Fruit fly (Drosophila melanogaster) whole organism, embryonic: Measurements from ENCODE around the gene CG3764.
A peak's percentile ranks its signal among the peaks of the same experiment; 100 is the strongest.

Source experiments
- Abd-B ChIP-seq: fragments of 200-800 bp; sonication (Bioruptor generic); optimal IDR thresholded peaks from 2 replicates; lab custom pipeline; 2018; ENCODE audit warnings: missing biosample characterization, mild to moderate bottlenecking, missing genetic modification characterization, moderate library complexity
- Ada2b ChIP-seq: fragments of 200-800 bp; sonication (Bioruptor generic); IDR thresholded peaks from 2 replicates; pipeline ENCODE4 v1.3.6; 2022; ENCODE audit warnings: missing biosample characterization, missing genetic modification characterization
- BEAF-32 ChIP-seq: fragments of 200-800 bp; sonication (Bioruptor generic); optimal IDR thresholded peaks from 3 replicates; lab custom pipeline; 2017; ENCODE audit warnings: missing biosample characterization, missing genetic modification characterization, mild to moderate bottlenecking, moderate library complexity, missing genetic modification reagents
- CG1024 ChIP-seq: fragments of 200-800 bp; sonication (Bioruptor generic); IDR thresholded peaks from 2 replicates; pipeline ENCODE4 v1.3.6; 2022; ENCODE audit warnings: missing biosample characterization, missing genetic modification characterization
- CG12104 ChIP-seq: fragments of 200-800 bp; sonication (Bioruptor generic); optimal IDR thresholded peaks from 3 replicates; lab custom pipeline; 2016; ENCODE audit warnings: missing biosample characterization, missing genetic modification characterization
- CG12659 ChIP-seq: fragments of 200-800 bp; sonication (Bioruptor generic); optimal IDR thresholded peaks from 3 replicates; lab custom pipeline; 2017; ENCODE audit warnings: mild to moderate bottlenecking, missing biosample characterization, missing genetic modification reagents, missing genetic modification characterization
- CG15073 ChIP-seq: fragments of 200-800 bp; sonication (Bioruptor generic); optimal IDR thresholded peaks from 2 replicates; lab custom pipeline; 2016; ENCODE audit warnings: missing biosample characterization, missing genetic modification characterization
- CG15269 ChIP-seq: fragments of 200-800 bp; sonication (Bioruptor generic); optimal IDR thresholded peaks from 2 replicates; lab custom pipeline; 2018; ENCODE audit warnings: missing biosample characterization, mild to moderate bottlenecking, missing genetic modification characterization, moderate library complexity
- CG1529 ChIP-seq: fragments of 200-800 bp; sonication (Bioruptor generic); optimal IDR thresholded peaks from 3 replicates; lab custom pipeline; 2018; ENCODE audit warnings: missing biosample characterization, missing genetic modification characterization
- CG15514 ChIP-seq: fragments of 200-800 bp; sonication (Bioruptor generic); optimal IDR thresholded peaks from 3 replicates; lab custom pipeline; 2017; ENCODE audit warnings: missing biosample characterization, missing genetic modification characterization, mild to moderate bottlenecking, moderate library complexity, missing genetic modification reagents
- CG1792 ChIP-seq: fragments of 200-800 bp; sonication (Bioruptor generic); optimal IDR thresholded peaks from 2 replicates; lab custom pipeline; 2016; ENCODE audit warnings: missing biosample characterization, missing genetic modification characterization
- CG2889 ChIP-seq: fragments of 200-800 bp; sonication (Bioruptor generic); IDR thresholded peaks from 3 replicates; pipeline ENCODE4 v1.3.6; 2022; ENCODE audit warnings: missing biosample characterization, missing genetic modification characterization
- CG42726 ChIP-seq: fragments of 200-800 bp; sonication (Bioruptor generic); IDR thresholded peaks from 2 replicates; pipeline ENCODE4 v1.3.6; 2022; ENCODE audit warnings: missing biosample characterization, missing genetic modification characterization; ENCODE audit not compliant: partially characterized antibody
- CG4282 ChIP-seq: fragments of 200-800 bp; sonication (Bioruptor generic); optimal IDR thresholded peaks from 2 replicates; lab custom pipeline; 2016; ENCODE audit warnings: missing biosample characterization, missing genetic modification characterization
- CG4328 ChIP-seq: fragments of 200-800 bp; sonication (Bioruptor generic); optimal IDR thresholded peaks from 3 replicates; lab custom pipeline; 2017; ENCODE audit warnings: missing biosample characterization, missing genetic modification reagents, missing genetic modification characterization
- CG4707 ChIP-seq: fragments of 200-800 bp; sonication (Bioruptor generic); optimal IDR thresholded peaks from 2 replicates; lab custom pipeline; 2018; ENCODE audit warnings: missing biosample characterization, mild to moderate bottlenecking, missing genetic modification characterization, moderate library complexity
- CG6689 ChIP-seq: fragments of 200-800 bp; sonication (Bioruptor generic); IDR thresholded peaks from 2 replicates; pipeline ENCODE4 v1.3.6; 2022; ENCODE audit warnings: missing biosample characterization, missing genetic modification characterization
- CG6854 ChIP-seq: fragments of 200-800 bp; sonication (Bioruptor generic); optimal IDR thresholded peaks from 3 replicates; lab custom pipeline; 2017; ENCODE audit warnings: missing biosample characterization, mild to moderate bottlenecking, missing genetic modification characterization
- CG7271 ChIP-seq: fragments of 200-800 bp; sonication (Bioruptor generic); optimal IDR thresholded peaks from 2 replicates; lab custom pipeline; 2018; ENCODE audit warnings: missing biosample characterization, mild to moderate bottlenecking, missing genetic modification characterization, moderate library complexity
- CG8924 ChIP-seq: fragments of 200-800 bp; optimal IDR thresholded peaks from 3 replicates; lab custom pipeline; 2019; ENCODE audit warnings: missing biosample characterization, mild to moderate bottlenecking, missing genetic modification characterization, moderate library complexity
- Dbx ChIP-seq: fragments of 200-800 bp; sonication (Bioruptor generic); IDR thresholded peaks from 3 replicates; pipeline ENCODE4 v1.3.6; 2022; ENCODE audit warnings: missing biosample characterization, missing genetic modification characterization
- Doc3 ChIP-seq: fragments of 200-800 bp; sonication (Bioruptor generic); IDR thresholded peaks from 3 replicates; pipeline ENCODE4 v1.3.6; 2022; ENCODE audit warnings: missing biosample characterization, missing genetic modification characterization; ENCODE audit not compliant: partially characterized antibody
- GATAe ChIP-seq: fragments of 200-800 bp; sonication (Bioruptor generic); conservative IDR thresholded peaks from 2 replicates; pipeline ENCODE4 v1.3.6; 2022; ENCODE audit warnings: missing biosample characterization, missing genetic modification characterization
- H15 ChIP-seq: fragments of 200-800 bp; sonication (Bioruptor generic); IDR thresholded peaks from 3 replicates; pipeline ENCODE4 v1.3.6; 2022; ENCODE audit warnings: missing biosample characterization, missing genetic modification characterization
- HmgD ChIP-seq: fragments of 200-800 bp; sonication (Bioruptor generic); optimal IDR thresholded peaks from 3 replicates; lab custom pipeline; 2016; ENCODE audit warnings: missing biosample characterization, missing genetic modification characterization
- Hr3 ChIP-seq: fragments of 200-800 bp; sonication (Bioruptor generic); optimal IDR thresholded peaks from 3 replicates; lab custom pipeline; 2016; ENCODE audit warnings: missing biosample characterization, missing genetic modification characterization
- Jarid2 ChIP-seq: fragments of 200-800 bp; sonication (Bioruptor generic); optimal IDR thresholded peaks from 3 replicates; lab custom pipeline; 2017; ENCODE audit warnings: mild to moderate bottlenecking, missing biosample characterization, missing genetic modification reagents, missing genetic modification characterization
- Pdp1 ChIP-seq, 2 experiments: fragments of 200-800 bp; sonication (Bioruptor generic); optimal IDR thresholded peaks; 3 replicates each; lab custom pipeline; 2016; ENCODE audit warnings: missing biosample characterization in 2 of 2, missing genetic modification characterization in 2 of 2, mild to moderate bottlenecking in 1 of 2, moderate library complexity in 1 of 2
- Trl ChIP-seq, 3 experiments: fragments of >200 bp in 2 of 3; fragments of 200-800 bp in 1 of 3; sonication (Bioruptor generic) in 1 of 3; optimal IDR thresholded peaks; 2 replicates in 1 of 3; 3 replicates in 2 of 3; lab custom pipeline; 2016 to 2017; ENCODE audit warnings: missing biosample characterization in 1 of 3, missing genetic modification characterization in 1 of 3
- Xrp1 ChIP-seq: fragments of 200-800 bp; sonication (Bioruptor generic); IDR thresholded peaks from 2 replicates; pipeline ENCODE4 v1.3.6; 2022; ENCODE audit warnings: missing biosample characterization, missing genetic modification characterization
- YL-1 ChIP-seq: fragments of 200-800 bp; sonication (Bioruptor generic); optimal IDR thresholded peaks from 3 replicates; lab custom pipeline; 2017; ENCODE audit warnings: missing biosample characterization, mild to moderate bottlenecking, missing genetic modification characterization
- ab ChIP-seq: fragments of 200-800 bp; sonication (Bioruptor generic); optimal IDR thresholded peaks from 2 replicates; lab custom pipeline; 2016; ENCODE audit warnings: missing biosample characterization, missing genetic modification characterization
- al ChIP-seq: fragments of 200-800 bp; sonication (Bioruptor generic); IDR thresholded peaks from 2 replicates; pipeline ENCODE4 v1.3.6; 2022; ENCODE audit warnings: missing biosample characterization, missing genetic modification characterization
- ap ChIP-seq: fragments of 200-800 bp; sonication (Bioruptor generic); IDR thresholded peaks from 2 replicates; pipeline ENCODE4 v1.3.6; 2022; ENCODE audit warnings: missing biosample characterization, missing genetic modification characterization
- btn ChIP-seq: fragments of 200-800 bp; sonication (Bioruptor generic); optimal IDR thresholded peaks from 2 replicates; lab custom pipeline; 2016; ENCODE audit warnings: missing biosample characterization, missing genetic modification characterization
- cas ChIP-seq: fragments of 200-800 bp; sonication (Bioruptor generic); IDR thresholded peaks from 2 replicates; pipeline ENCODE4 v1.3.6; 2022; ENCODE audit warnings: missing biosample characterization, missing genetic modification characterization
- ems ChIP-seq: fragments of 200-800 bp; sonication (Bioruptor generic); optimal IDR thresholded peaks from 3 replicates; lab custom pipeline; 2016; ENCODE audit warnings: missing biosample characterization, missing genetic modification characterization
- eve ChIP-seq, 2 experiments: fragments of >200 bp; optimal IDR thresholded peaks; 2 replicates each; lab custom pipeline; 2017; ENCODE audit warnings: missing biosample characterization in 2 of 2, missing genetic modification characterization in 2 of 2
- fu2 ChIP-seq: fragments of 200-800 bp; sonication (Bioruptor generic); optimal IDR thresholded peaks from 2 replicates; lab custom pipeline; 2016; ENCODE audit warnings: missing biosample characterization, missing genetic modification characterization
- inv ChIP-seq: fragments of 200-800 bp; sonication (Bioruptor generic); IDR thresholded peaks from 2 replicates; pipeline ENCODE4 v1.3.6; 2022; ENCODE audit warnings: missing biosample characterization, missing genetic modification characterization; ENCODE audit not compliant: partially characterized antibody
- ken ChIP-seq: fragments of 200-800 bp; sonication (Bioruptor generic); IDR thresholded peaks from 3 replicates; pipeline ENCODE4 v1.3.6; 2022; ENCODE audit warnings: missing biosample characterization, missing genetic modification characterization
- nmo ChIP-seq: fragments of 200-800 bp; sonication (Bioruptor generic); optimal IDR thresholded peaks from 2 replicates; lab custom pipeline; 2018; ENCODE audit warnings: missing biosample characterization, mild to moderate bottlenecking, missing genetic modification characterization, moderate library complexity
- ranshi ChIP-seq: fragments of 200-800 bp; sonication (Bioruptor generic); IDR thresholded peaks from 2 replicates; pipeline ENCODE4 v1.3.6; 2022; ENCODE audit warnings: missing biosample characterization, missing genetic modification characterization
- repo ChIP-seq: fragments of 200-800 bp; sonication (Bioruptor generic); optimal IDR thresholded peaks from 2 replicates; lab custom pipeline; 2016; ENCODE audit warnings: missing biosample characterization, missing genetic modification characterization
- sd ChIP-seq: fragments of 200-800 bp; sonication (Bioruptor generic); optimal IDR thresholded peaks from 3 replicates; lab custom pipeline; 2018; ENCODE audit warnings: missing biosample characterization, mild to moderate bottlenecking, missing genetic modification characterization, moderate library complexity
- shn ChIP-seq: fragments of 200-800 bp; sonication (Bioruptor generic); optimal IDR thresholded peaks from 3 replicates; lab custom pipeline; 2016; ENCODE audit warnings: missing biosample characterization, missing genetic modification characterization
- tgo ChIP-seq: fragments of 200-800 bp; sonication (Bioruptor generic); IDR thresholded peaks from 3 replicates; pipeline ENCODE4 v1.3.6; 2022; ENCODE audit warnings: missing biosample characterization, missing genetic modification characterization
- zf30C ChIP-seq: fragments of 200-800 bp; sonication (Bioruptor generic); optimal IDR thresholded peaks from 3 replicates; lab custom pipeline; 2018; ENCODE audit warnings: missing biosample characterization, mild to moderate bottlenecking, missing genetic modification characterization

The CG3764 gene

DNA sequence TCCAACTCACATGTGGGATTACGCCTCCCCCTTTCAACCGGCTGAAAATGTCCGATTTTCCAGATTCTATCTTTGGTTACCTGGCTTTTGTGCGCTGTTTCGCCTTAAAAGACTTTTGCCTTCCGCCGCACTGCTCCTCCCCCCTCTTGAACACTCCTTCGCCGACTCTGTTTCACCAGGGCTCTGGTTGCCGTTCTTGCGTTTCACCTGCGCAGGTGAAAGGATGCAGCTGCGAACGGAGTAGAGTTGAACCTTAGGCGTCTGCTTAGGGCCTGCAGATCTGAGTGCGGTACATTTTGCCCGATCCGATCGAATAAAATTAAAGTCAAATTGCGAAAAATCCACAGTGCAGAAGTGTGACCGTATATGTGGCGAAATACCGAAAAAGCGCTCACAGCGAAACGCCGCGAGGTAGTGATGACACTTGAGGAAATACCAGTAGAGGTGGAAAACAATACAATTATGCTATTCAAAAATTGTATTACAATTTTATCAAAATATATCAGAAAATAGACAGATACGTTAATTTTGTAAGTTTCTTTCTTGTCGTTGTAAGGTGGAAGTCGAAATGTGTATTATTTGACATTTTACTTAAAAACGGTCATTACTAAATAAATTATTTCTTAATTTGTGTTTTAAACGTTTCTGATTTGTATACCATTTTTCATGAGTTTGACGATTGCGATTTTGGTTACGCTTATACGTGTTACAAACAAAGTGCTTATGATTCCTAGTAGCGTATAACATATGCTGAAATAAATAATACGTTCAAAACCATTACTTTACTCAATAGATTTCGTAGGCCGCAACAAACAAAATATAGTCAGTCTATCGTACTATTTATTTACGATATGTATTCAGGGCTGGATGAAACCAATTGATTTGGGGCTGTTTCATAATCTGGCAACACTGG, 3.6 kb upstream of the CG3764 start, which contains the start of the genes CG6664 and CG7728 (continued):
- TF ChIP-seq Jarid2 (GFP tag; lab: Kevin White, UChicago): no peak
- no peak for TF ChIP-seq sd (tag; lab: Kevin White, UChicago)
- no peak for TF ChIP-seq CG4282 (GFP tag; lab: Kevin White, UChicago)
- peak; percentile 9 for TF ChIP-seq Hr3 (GFP tag; lab: Kevin White, UChicago)
- TF ChIP-seq Abd-B (GFP tag; lab: Kevin White, UChicago): peak; percentile 40
- TF ChIP-seq CG15514: peak; percentile 25
- 0 out of 2 replicates have a peak, but pooled peaks have one; percentile 47 for TF ChIP-seq CG42726
- peak; percentile 19 for TF ChIP-seq fu2
- 0 out of 2 replicates have a peak, but pooled peaks have one; percentile 17 for TF ChIP-seq Ada2b (GFP tag; lab: Robert Waterston, UW)
- TF ChIP-seq CG4707 (GFP tag; lab: Kevin White, UChicago): peak; percentile 82
- TF ChIP-seq Xrp1: no peak
- peak; percentile 9 for TF ChIP-seq ab
- TF ChIP-seq Dbx (GFP tag; lab: Robert Waterston, UW): peak; percentile 54; the same call in 2 of the 3 replicates
- TF ChIP-seq zf30C (GFP tag; lab: Kevin White, UChicago): no peak
- TF ChIP-seq cas: no peak
- TF ChIP-seq nmo (GFP tag; lab: Kevin White, UChicago): peak; percentile 65
- TF ChIP-seq CG12104 (GFP tag; lab: Kevin White, UChicago): peak; percentile 52
- no peak for TF ChIP-seq ap (GFP tag; lab: Robert Waterston, UW)
- TF ChIP-seq al: peak; percentile 52
- TF ChIP-seq ems (GFP tag; lab: Kevin White, UChicago): no peak
- TF ChIP-seq YL-1 (GFP tag; lab: Kevin White, UChicago): peak; percentile 32
- peak; percentile 47 for TF ChIP-seq CG1529 (GFP tag; lab: Kevin White, UChicago)
- no peak for TF ChIP-seq repo (GFP tag; lab: Kevin White, UChicago)
- no peak for TF ChIP-seq CG1792 (GFP tag; lab: Kevin White, UChicago)
- peak; percentile 56 for TF ChIP-seq CG4328
- TF ChIP-seq CG15073 (GFP tag; lab: Kevin White, UChicago): no peak
- peak; percentile 35 to 53 for TF ChIP-seq Pdp1 (GFP tag; optimal IDR thresholded peaks at IDR 0.05; lab: Kevin White, UChicago)
- peak; percentile 39; the same call in 1 of the 2 replicates for TF ChIP-seq inv (GFP tag; lab: Robert Waterston, UW)
- TF ChIP-seq CG6689 (GFP tag; lab: Robert Waterston, UW): 0 out of 2 replicates have a peak, but pooled peaks have one; percentile 16
- peak; percentile 76 for TF ChIP-seq ken (GFP tag; lab: Robert Waterston, UW)
- no peak for TF ChIP-seq CG7271
- no peak; the same call in 1 of the 2 replicates for TF ChIP-seq ranshi
- TF ChIP-seq CG1024 (GFP tag; lab: Robert Waterston, UW): no peak
- no peak for TF ChIP-seq CG15269 (tag; lab: Kevin White, UChicago)
- peak; percentile 63 for TF ChIP-seq CG12659 (GFP tag; lab: Kevin White, UChicago)
- peak; percentile 80 for TF ChIP-seq BEAF-32 (GFP tag; lab: Kevin White, UChicago)
- no peak for TF ChIP-seq GATAe (GFP tag; lab: Robert Waterston, UW)
- peak; percentile 29; the same call in 1 of the 3 replicates for TF ChIP-seq CG2889 (GFP tag; lab: Robert Waterston, UW)
- no peak for TF ChIP-seq eve (GFP tag; optimal IDR thresholded peaks at IDR 0.05; lab: Kevin White, UChicago)
- peak; percentile 48; the same call in 1 of the 3 replicates for TF ChIP-seq Doc3 (GFP tag; lab: Robert Waterston, UW)
- TF ChIP-seq tgo (GFP tag; lab: Robert Waterston, UW): peak; percentile 37; the same call in 1 of the 3 replicates
- TF ChIP-seq H15: peak; percentile 30; the same call in 1 of the 3 replicates
- no peak for TF ChIP-seq btn (GFP tag; lab: Kevin White, UChicago)
- TF ChIP-seq shn (GFP tag; lab: Kevin White, UChicago): peak; percentile 34
- peak; percentile 10 for TF ChIP-seq HmgD (GFP tag; lab: Kevin White, UChicago)
- no peak for TF ChIP-seq CG6854
- peak; percentile 47 for TF ChIP-seq CG8924 (tag; lab: Kevin White, UChicago)
- no peak for TF ChIP-seq Trl (optimal IDR thresholded peaks at IDR 0.05; lab: Kevin White, UChicago)
- no peak for TF ChIP-seq Trl (GFP tag; optimal IDR thresholded peaks at IDR 0.05; lab: Kevin White, UChicago)
